Worm (Caenorhabditis elegans) whole organism, late embryonic: ENCODE measurements around the gene ZK892.6.

Experiments
- F13H6.1 ChIP-seq: sonication (generic microtip); optimal IDR thresholded peaks from 2 replicates; lab custom pipeline; 2016; ENCODE audit warnings: missing genetic modification characterization, missing compliant biosample characterization
- ama-1 ChIP-seq: fragments of 150-350 bp; optimal IDR thresholded peaks from 2 replicates; lab custom pipeline; 2014
- ceh-34 ChIP-seq: sonication (generic microtip); optimal IDR thresholded peaks from 2 replicates; lab custom pipeline; 2016; ENCODE audit warnings: mild to moderate bottlenecking, missing genetic modification characterization, missing compliant biosample characterization
- fkh-10 ChIP-seq: fragments of 150-350 bp; optimal IDR thresholded peaks from 2 replicates; lab custom pipeline; 2014; ENCODE audit warnings: missing biosample characterization, missing genetic modification reagents, missing genetic modification characterization
- hlh-30 ChIP-seq: sonication (generic microtip); optimal IDR thresholded peaks from 2 replicates; lab custom pipeline; 2017; ENCODE audit warnings: antibody characterized with exemption, missing genetic modification characterization, missing compliant biosample characterization; ENCODE audit not compliant: insufficient read depth
- hlh-6 ChIP-seq: sonication (generic microtip); optimal IDR thresholded peaks from 2 replicates; lab custom pipeline; 2016; ENCODE audit warnings: missing genotype, missing genetic modification characterization, missing compliant biosample characterization
- hlh-8 ChIP-seq: sonication (generic microtip); optimal IDR thresholded peaks from 2 replicates; lab custom pipeline; 2016; ENCODE audit warnings: missing genotype, missing genetic modification characterization, missing compliant biosample characterization
- tbx-2 ChIP-seq: sonication (generic microtip); optimal IDR thresholded peaks from 2 replicates; lab custom pipeline; 2016; ENCODE audit warnings: missing genetic modification characterization, missing compliant biosample characterization

DNA sequence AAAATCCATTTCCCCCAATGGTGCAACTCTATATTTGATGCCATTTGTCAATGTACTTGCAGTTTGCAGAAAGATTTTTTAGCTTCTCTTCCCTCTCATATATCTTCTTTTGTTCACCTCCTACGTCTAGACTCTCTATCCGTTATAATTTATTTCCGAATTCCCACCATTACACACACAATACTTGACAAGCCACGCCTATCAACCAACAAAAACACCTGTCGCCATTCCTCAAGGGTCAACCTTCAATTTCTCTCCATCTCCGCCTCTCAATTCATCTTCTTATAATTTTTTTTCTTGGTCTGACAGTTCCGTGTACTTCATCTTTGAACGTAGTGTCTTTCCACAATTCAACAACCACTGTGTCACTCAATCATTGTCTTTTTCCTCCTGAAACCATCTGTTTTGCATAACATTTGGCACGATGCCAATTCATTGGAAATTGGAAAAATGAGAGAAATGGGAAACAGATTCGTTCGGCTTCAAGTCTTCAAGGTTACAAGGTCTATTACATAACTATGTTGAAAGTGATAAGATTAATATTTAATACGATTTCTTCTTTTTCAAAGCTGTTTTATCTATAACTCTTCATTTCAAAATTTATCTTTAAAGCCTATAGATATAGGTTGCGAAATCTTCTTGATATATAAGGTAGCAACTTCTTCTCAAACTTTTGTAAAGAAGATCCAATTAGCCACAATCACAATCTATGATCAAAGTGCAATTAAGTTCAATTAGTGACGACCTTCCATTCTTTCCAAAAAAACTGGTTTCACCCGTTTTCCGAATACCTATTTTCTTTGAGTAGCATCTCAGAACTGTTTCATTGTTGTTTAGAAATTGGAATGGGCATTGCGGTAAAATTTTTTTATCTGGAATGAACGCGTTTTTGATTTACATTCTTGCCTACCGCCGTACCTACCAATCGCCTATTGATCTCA is 7.0 kb upstream of the ZK892.6 start:
- no peak for TF ChIP-seq F13H6.1 (tag; lab: Kevin White, UChicago)
- TF ChIP-seq tbx-2 (tag; lab: Kevin White, UChicago) = no peak
- TF ChIP-seq hlh-8 = peak; percentile 27
- no peak for TF ChIP-seq ceh-34
- TF ChIP-seq fkh-10 = no peak
- TF ChIP-seq hlh-30 (tag; lab: Kevin White, UChicago) = no peak
- TF ChIP-seq hlh-6 (tag; lab: Kevin White, UChicago) = no peak
- TF ChIP-seq ama-1 = no peak
